ENCODE assay signal across 1 fruit fly cellular context in the genomic region with DNA sequence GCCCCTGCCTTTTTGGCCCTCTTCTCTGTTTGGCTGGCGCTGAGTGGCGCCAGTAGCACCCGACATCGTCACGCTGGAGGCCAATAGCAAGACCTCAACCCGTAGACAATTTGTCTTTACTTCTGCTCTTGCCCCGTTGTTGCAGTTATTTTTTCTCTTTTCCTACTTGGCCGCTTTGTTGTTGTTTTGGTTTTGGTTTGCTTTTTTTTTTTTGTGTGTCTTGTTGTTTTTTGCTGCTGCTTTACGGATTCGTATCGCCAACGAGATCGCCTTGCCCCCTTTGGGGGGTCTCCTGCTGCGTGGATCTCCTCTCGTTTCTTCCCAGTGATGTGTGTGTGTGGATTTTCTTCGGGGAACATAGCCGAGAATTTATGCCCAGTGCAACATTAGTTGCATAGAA.
TF ChIP-seq lines count a peak whose summit lies in the region.

No protein-coding gene starts in this region.

TF ChIP-seq in whole organism, prepupa, 60 proteins besides CTCF, POLR2A, EP300 and RAD21 (continued from another document):
- peak; percentile 6 for TF ChIP-seq Sox14 (GFP tag; optimal IDR thresholded peaks at IDR 0.05; lab: Kevin White, UChicago)
- peak; percentile 2 for TF ChIP-seq dac (GFP tag; optimal IDR thresholded peaks at IDR 0.05; lab: Kevin White, UChicago)
- TF ChIP-seq dsx (GFP tag; optimal IDR thresholded peaks at IDR 0.05; lab: Kevin White, UChicago; ENCODE audit: poor library complexity, severe bottlenecking) = peak; percentile 55
- peak; percentile 55 for TF ChIP-seq CG16779 (tag; optimal IDR thresholded peaks at IDR 0.05; lab: Kevin White, UChicago)
- TF ChIP-seq Met (GFP tag; optimal IDR thresholded peaks at IDR 0.05; lab: Kevin White, UChicago) = no peak
- peak; percentile 8 for TF ChIP-seq pdm3 (GFP tag; optimal IDR thresholded peaks at IDR 0.05; lab: Kevin White, UChicago)
- TF ChIP-seq CG31627 (GFP tag; optimal IDR thresholded peaks at IDR 0.05; lab: Kevin White, UChicago) = no peak
- TF ChIP-seq CG6854 (GFP tag; optimal IDR thresholded peaks at IDR 0.05; lab: Kevin White, UChicago) = no peak
- no peak for TF ChIP-seq Hr38 (GFP tag; optimal IDR thresholded peaks at IDR 0.05; lab: Kevin White, UChicago)
- no peak for TF ChIP-seq fkh (GFP tag; optimal IDR thresholded peaks at IDR 0.05; lab: Kevin White, UChicago)
- no peak for TF ChIP-seq Smox (GFP tag; optimal IDR thresholded peaks at IDR 0.05; lab: Kevin White, UChicago)
- TF ChIP-seq CG15336 (GFP tag; IDR thresholded peaks at IDR 0.05; lab: Robert Waterston, UW) = peak; percentile 75
- TF ChIP-seq spab (GFP tag; optimal IDR thresholded peaks at IDR 0.05; lab: Kevin White, UChicago) = peak; percentile 5
- no peak for TF ChIP-seq Sox102F (GFP tag; optimal IDR thresholded peaks at IDR 0.05; lab: Kevin White, UChicago)
- TF ChIP-seq CG9139 (GFP tag; optimal IDR thresholded peaks at IDR 0.05; lab: Kevin White, UChicago) = peak; percentile 57
- no peak for TF ChIP-seq esn (GFP tag; optimal IDR thresholded peaks at IDR 0.05; lab: Kevin White, UChicago)
- no peak for TF ChIP-seq Hr39 (GFP tag; optimal IDR thresholded peaks at IDR 0.05; lab: Kevin White, UChicago)
